Worm (Caenorhabditis elegans) whole organism, young adult: ENCODE measurements around the gene fipr-9.

ENCODE experiments used
- B0035.1 ChIP-seq: sonication (generic microtip); optimal IDR thresholded peaks from 2 replicates; lab custom pipeline; 2016; ENCODE audit warnings: missing genetic modification characterization, mild to moderate bottlenecking, missing compliant biosample characterization, missing genotype, missing genetic modification reagents
- B0261.1 ChIP-seq: sonication (generic microtip); optimal IDR thresholded peaks from 2 replicates; lab custom pipeline; 2016; ENCODE audit warnings: mild to moderate bottlenecking, missing genetic modification characterization, moderate library complexity, missing compliant biosample characterization
- B0336.3 ChIP-seq: fragments of 200-800 bp; sonication (Bioruptor generic); IDR thresholded peaks from 2 replicates; pipeline ENCODE4 v1.3.6; 2022; ENCODE audit warnings: missing genetic modification characterization, missing compliant biosample characterization
- C06A6.2 ChIP-seq: fragments of 200-800 bp; sonication (Bioruptor generic); conservative IDR thresholded peaks from 2 replicates; pipeline ENCODE4 v1.3.6; 2022; ENCODE audit warnings: missing genetic modification characterization, missing compliant biosample characterization
- F22D6.2 ChIP-seq: sonication (generic microtip); optimal IDR thresholded peaks from 2 replicates; lab custom pipeline; 2016; ENCODE audit warnings: mild to moderate bottlenecking, missing genetic modification characterization, missing compliant biosample characterization
- F23B12.7 ChIP-seq: sonication (generic microtip); optimal IDR thresholded peaks from 2 replicates; lab custom pipeline; 2017; ENCODE audit warnings: missing genetic modification characterization, mild to moderate bottlenecking, missing compliant biosample characterization, antibody characterized with exemption, moderate library complexity; ENCODE audit not compliant: insufficient read depth
- F37B4.10 ChIP-seq: fragments of 200-800 bp; sonication (Bioruptor generic); IDR thresholded peaks from 2 replicates; pipeline ENCODE4 v1.3.6; 2022; ENCODE audit warnings: missing genetic modification characterization, missing compliant biosample characterization
- F39B2.1 ChIP-seq: fragments of 200-800 bp; sonication (Bioruptor generic); IDR thresholded peaks from 2 replicates; pipeline ENCODE4 v1.3.6; 2022; ENCODE audit warnings: missing genetic modification reagents, missing genetic modification characterization, missing compliant biosample characterization
- F55B11.4 ChIP-seq: sonication (generic microtip); optimal IDR thresholded peaks from 2 replicates; lab custom pipeline; 2016; ENCODE audit warnings: missing compliant biosample characterization, missing genetic modification characterization, borderline replicate concordance; ENCODE audit not compliant: insufficient read depth
- F57A8.1 ChIP-seq: fragments of 200-800 bp; sonication (Bioruptor generic); optimal IDR thresholded peaks from 2 replicates; lab custom pipeline; 2018; ENCODE audit warnings: mild to moderate bottlenecking, missing genetic modification characterization, moderate library complexity, missing compliant biosample characterization
- F57C9.4 ChIP-seq: sonication (generic microtip); optimal IDR thresholded peaks from 2 replicates; lab custom pipeline; 2017; ENCODE audit warnings: mild to moderate bottlenecking, missing genetic modification characterization, missing compliant biosample characterization
- K12H6.12 ChIP-seq: fragments of 200-800 bp; sonication (Bioruptor generic); optimal IDR thresholded peaks from 2 replicates; lab custom pipeline; 2018; ENCODE audit warnings: mild to moderate bottlenecking, missing genetic modification characterization, missing compliant biosample characterization
- T26A5.8 ChIP-seq: sonication (generic microtip); optimal IDR thresholded peaks from 2 replicates; lab custom pipeline; 2016; ENCODE audit warnings: missing genetic modification characterization, missing compliant biosample characterization
- Y67H2A.10 ChIP-seq: fragments of 200-800 bp; sonication (Bioruptor generic); conservative IDR thresholded peaks from 2 replicates; pipeline ENCODE4 v1.3.6; 2022; ENCODE audit warnings: missing genetic modification reagents, missing genetic modification characterization, missing compliant biosample characterization
- Y95B8A.8 ChIP-seq: fragments of 200-800 bp; sonication (Bioruptor generic); IDR thresholded peaks from 2 replicates; pipeline ENCODE4 v1.3.6; 2022; ENCODE audit warnings: missing genetic modification reagents, missing genetic modification characterization, missing compliant biosample characterization
- ama-1 ChIP-seq, 3 experiments: fragments of 150-350 bp in 1 of 3; sonication (generic microtip) in 2 of 3; optimal IDR thresholded peaks; 2 replicates each; lab custom pipeline; 2014 to 2018; ENCODE audit warnings: missing biosample characterization in 2 of 3, missing genetic modification characterization in 2 of 3, missing genetic modification reagents in 2 of 3
- aptf-2 ChIP-seq: fragments of 200-800 bp; sonication (Bioruptor generic); conservative IDR thresholded peaks from 2 replicates; pipeline ENCODE4 v1.3.6; 2022; ENCODE audit warnings: missing genetic modification reagents, missing genetic modification characterization, missing compliant biosample characterization
- atf-7 ChIP-seq: sonication (generic microtip); optimal IDR thresholded peaks from 2 replicates; lab custom pipeline; 2017; ENCODE audit warnings: mild to moderate bottlenecking, missing genetic modification characterization, missing compliant biosample characterization
- attf-5 ChIP-seq: fragments of 200-800 bp; sonication (Bioruptor generic); optimal IDR thresholded peaks from 2 replicates; lab custom pipeline; 2018; ENCODE audit warnings: mild to moderate bottlenecking, missing genetic modification characterization, missing compliant biosample characterization
- attf-6 ChIP-seq: fragments of 200-800 bp; sonication (Bioruptor generic); IDR thresholded peaks from 2 replicates; pipeline ENCODE4 v1.3.6; 2022; ENCODE audit warnings: missing genetic modification reagents, missing genetic modification characterization, missing compliant biosample characterization
- ccch-3 ChIP-seq: fragments of 200-800 bp; sonication (Bioruptor generic); optimal IDR thresholded peaks from 2 replicates; lab custom pipeline; 2018; ENCODE audit warnings: mild to moderate bottlenecking, missing genetic modification characterization, missing compliant biosample characterization
- cebp-1 ChIP-seq, 2 experiments: fragments of 200-800 bp in 1 of 2; sonication (Bioruptor generic) in 1 of 2; sonication (generic microtip) in 1 of 2; IDR thresholded peaks in 1 of 2; optimal IDR thresholded peaks in 1 of 2; 2 replicates each; pipeline versions ENCODE4 v1.3.6 to Lab custom; 2017 to 2022; ENCODE audit warnings: missing compliant biosample characterization in 2 of 2, missing genetic modification characterization in 2 of 2, mild to moderate bottlenecking in 1 of 2, missing genetic modification reagents in 1 of 2, moderate library complexity in 1 of 2
- ceh-58 ChIP-seq: fragments of 200-800 bp; sonication (Bioruptor generic); IDR thresholded peaks from 2 replicates; pipeline ENCODE4 v1.3.6; 2022; ENCODE audit warnings: missing genetic modification characterization, missing compliant biosample characterization
- ceh-91 ChIP-seq: fragments of 200-800 bp; sonication (Bioruptor generic); IDR thresholded peaks from 2 replicates; pipeline ENCODE4 v1.3.6; 2022; ENCODE audit warnings: missing genetic modification reagents, missing genetic modification characterization, missing compliant biosample characterization
- chd-7 ChIP-seq: sonication (generic microtip); optimal IDR thresholded peaks from 2 replicates; lab custom pipeline; 2016; ENCODE audit warnings: mild to moderate bottlenecking, missing genetic modification characterization, moderate library complexity, missing compliant biosample characterization
- efl-1 ChIP-seq: fragments of 150-350 bp; optimal IDR thresholded peaks from 2 replicates; lab custom pipeline; 2014; ENCODE audit warnings: missing biosample characterization, missing genetic modification reagents, missing genetic modification characterization
- egl-18 ChIP-seq: fragments of 200-800 bp; sonication (Bioruptor generic); IDR thresholded peaks from 2 replicates; pipeline ENCODE4 v1.3.6; 2022; ENCODE audit warnings: missing genetic modification reagents, missing genetic modification characterization, missing compliant biosample characterization
- fkh-3 ChIP-seq: sonication (generic microtip); optimal IDR thresholded peaks from 2 replicates; lab custom pipeline; 2016; ENCODE audit warnings: mild to moderate bottlenecking, missing genetic modification characterization, missing compliant biosample characterization
- him-1 ChIP-seq: sonication (generic microtip); optimal IDR thresholded peaks from 2 replicates; lab custom pipeline; 2016; ENCODE audit warnings: missing genotype, missing genetic modification reagents, missing genetic modification characterization, missing compliant biosample characterization
- hlh-12 ChIP-seq: sonication (generic microtip); optimal IDR thresholded peaks from 2 replicates; lab custom pipeline; 2016; ENCODE audit warnings: missing genetic modification characterization, missing compliant biosample characterization
- hlh-26 ChIP-seq: fragments of 200-800 bp; sonication (Bioruptor generic); conservative IDR thresholded peaks from 2 replicates; pipeline ENCODE4 v1.3.6; 2022; ENCODE audit warnings: missing genetic modification reagents, missing genetic modification characterization, missing compliant biosample characterization
- let-526 ChIP-seq: fragments of 200-800 bp; sonication (Bioruptor generic); IDR thresholded peaks from 2 replicates; pipeline ENCODE4 v1.3.6; 2022; ENCODE audit warnings: missing genetic modification reagents, missing genetic modification characterization, missing compliant biosample characterization
- let-607 ChIP-seq, 2 experiments: fragments of 200-800 bp in 1 of 2; sonication (Bioruptor generic) in 1 of 2; sonication (generic microtip) in 1 of 2; optimal IDR thresholded peaks; 2 replicates each; lab custom pipeline; 2016 to 2018; ENCODE audit warnings: mild to moderate bottlenecking in 2 of 2, missing compliant biosample characterization in 2 of 2, missing genetic modification characterization in 2 of 2, moderate library complexity in 2 of 2, missing genotype in 1 of 2
- lin-26 ChIP-seq: fragments of 200-800 bp; sonication (Bioruptor generic); IDR thresholded peaks from 2 replicates; pipeline ENCODE4 v1.3.6; 2022; ENCODE audit warnings: missing genetic modification reagents, missing genetic modification characterization, missing compliant biosample characterization
- lir-1 ChIP-seq: fragments of 200-800 bp; sonication (Bioruptor generic); conservative IDR thresholded peaks from 2 replicates; pipeline ENCODE4 v1.3.6; 2022; ENCODE audit warnings: missing genetic modification reagents, missing genetic modification characterization, missing compliant biosample characterization
- lsl-1 ChIP-seq: fragments of 200-800 bp; sonication (Bioruptor generic); optimal IDR thresholded peaks from 2 replicates; lab custom pipeline; 2018; ENCODE audit warnings: mild to moderate bottlenecking, missing genetic modification characterization, moderate library complexity, missing compliant biosample characterization
- madf-10 ChIP-seq: sonication (generic microtip); optimal IDR thresholded peaks from 2 replicates; lab custom pipeline; 2016; ENCODE audit warnings: mild to moderate bottlenecking, missing genetic modification characterization, missing compliant biosample characterization
- madf-6 ChIP-seq: fragments of 200-800 bp; sonication (Bioruptor generic); IDR thresholded peaks from 2 replicates; pipeline ENCODE4 v1.3.6; 2022; ENCODE audit warnings: missing genetic modification reagents, missing genetic modification characterization, missing compliant biosample characterization
- mes-4 ChIP-seq: sonication (generic microtip); optimal IDR thresholded peaks from 2 replicates; lab custom pipeline; 2016; ENCODE audit warnings: missing genotype, missing genetic modification characterization, missing compliant biosample characterization
- pbrm-1 ChIP-seq: fragments of 200-800 bp; sonication (Bioruptor generic); IDR thresholded peaks from 2 replicates; pipeline ENCODE4 v1.3.6; 2022; ENCODE audit warnings: missing genetic modification reagents, missing genetic modification characterization, missing compliant biosample characterization
- rcor-1 ChIP-seq: fragments of 200-800 bp; sonication (Bioruptor generic); IDR thresholded peaks from 2 replicates; pipeline ENCODE4 v1.3.6; 2022; ENCODE audit warnings: missing genetic modification reagents, missing genetic modification characterization, missing compliant biosample characterization
- rec-8 ChIP-seq, 2 experiments: sonication (generic microtip); optimal IDR thresholded peaks; 2 replicates each; lab custom pipeline; 2016; ENCODE audit warnings: mild to moderate bottlenecking in 2 of 2, missing genetic modification characterization in 2 of 2, missing genetic modification reagents in 2 of 2, missing genotype in 2 of 2, missing biosample characterization in 1 of 2, missing compliant biosample characterization in 1 of 2, moderate library complexity in 1 of 2
- rpc-1 ChIP-seq, 2 experiments: fragments of 150-350 bp in 1 of 2; sonication (generic microtip) in 1 of 2; optimal IDR thresholded peaks; 2 replicates each; lab custom pipeline; 2014 to 2018; ENCODE audit warnings: missing biosample characterization in 1 of 2, missing genetic modification characterization in 1 of 2, missing genetic modification reagents in 1 of 2, missing genotype in 1 of 2
- somi-1 ChIP-seq: fragments of 200-800 bp; sonication (Bioruptor generic); optimal IDR thresholded peaks from 2 replicates; lab custom pipeline; 2018; ENCODE audit warnings: mild to moderate bottlenecking, missing genetic modification characterization, missing compliant biosample characterization
- sptf-2 ChIP-seq: fragments of 200-800 bp; sonication (Bioruptor generic); optimal IDR thresholded peaks from 2 replicates; lab custom pipeline; 2018; ENCODE audit warnings: mild to moderate bottlenecking, missing genetic modification characterization, missing compliant biosample characterization
- ztf-6 ChIP-seq: fragments of 200-800 bp; sonication (Bioruptor generic); IDR thresholded peaks from 2 replicates; pipeline ENCODE4 v1.3.6; 2022; ENCODE audit warnings: missing genetic modification reagents, missing genetic modification characterization, missing compliant biosample characterization

fipr-9 gene

ce11 chrV:10178166-10178565 lies 43.3 kb upstream of the fipr-9 start (continued):
- TF ChIP-seq lsl-1 (no peak), hlh-26 (GFP tag; lab: Robert Waterston, UW) (no peak), aptf-2 (GFP tag; lab: Robert Waterston, UW) (no peak), mes-4 (no peak), fkh-3 (tag; lab: Kevin White, UChicago) (no peak), F23B12.7 (tag; lab: Kevin White, UChicago) (no peak), Y95B8A.8 (no peak), ztf-6 (GFP tag; lab: Robert Waterston, UW) (no peak), B0035.1 (tag; lab: Kevin White, UChicago) (no peak), sptf-2 (GFP tag; lab: Kevin White, UChicago) (no peak), T26A5.8 (tag; lab: Kevin White, UChicago) (no peak), F37B4.10 (GFP tag; lab: Robert Waterston, UW) (no peak), F22D6.2 (tag; lab: Kevin White, UChicago) (no peak), pbrm-1 (GFP tag; lab: Robert Waterston, UW) (no peak), hlh-12 (tag; lab: Kevin White, UChicago) (no peak), attf-5 (GFP tag; lab: Kevin White, UChicago) (peak; percentile 44), efl-1 (GFP tag; lab: Kevin White, UChicago) (no peak), rcor-1 (GFP tag; lab: Robert Waterston, UW) (no peak), let-607 (tag; optimal IDR thresholded peaks at IDR 0.05; lab: Kevin White, UChicago) (peak in 1 of 2 experiments; percentile 6), B0261.1 (tag; lab: Kevin White, UChicago) (no peak), madf-10 (tag; lab: Kevin White, UChicago) (no peak), chd-7 (tag; lab: Kevin White, UChicago) (no peak), somi-1 (no peak), rpc-1 (optimal IDR thresholded peaks at IDR 0.05; lab: Kevin White, UChicago) (no peak), rpc-1 (tag; optimal IDR thresholded peaks at IDR 0.05; lab: Kevin White, UChicago) (no peak), F57C9.4 (tag; lab: Kevin White, UChicago) (no peak), K12H6.12 (tag; lab: Kevin White, UChicago) (peak; percentile 43), attf-6 (GFP tag; lab: Robert Waterston, UW) (no peak), egl-18 (GFP tag; lab: Robert Waterston, UW) (no peak), lir-1 (GFP tag; lab: Robert Waterston, UW) (no peak), F55B11.4 (no peak)
- TF ChIP-seq, all 124 proteins: peak for 15

ce11 chrV:10179235-10179634 lies 42.2 kb upstream of the fipr-9 start, which contains the start of gene cul-5:
Gene cul-5 (plus strand): TSS chrV:10179535.
- no peak for TF ChIP-seq ccch-3 (GFP tag; lab: Kevin White, UChicago)
- no peak for TF ChIP-seq let-526 (GFP tag; lab: Robert Waterston, UW)
- no peak for TF ChIP-seq ceh-91 (GFP tag; lab: Robert Waterston, UW)
- TF ChIP-seq B0035.1 (tag; lab: Kevin White, UChicago) = no peak
- no peak for TF ChIP-seq Y67H2A.10
- no peak for TF ChIP-seq madf-6 (GFP tag; lab: Robert Waterston, UW)
- no peak for TF ChIP-seq hlh-26 (GFP tag; lab: Robert Waterston, UW)
- TF ChIP-seq C06A6.2 (GFP tag; lab: Robert Waterston, UW) = no peak
- TF ChIP-seq mes-4 = no peak
- TF ChIP-seq, all 124 proteins: peak for 0

ce11 chrV:10182984-10183383 lies 38.5 kb upstream of the fipr-9 start, which contains the start of gene ZK856.4:
Gene ZK856.4 (plus strand): TSS chrV:10183284.
- TF ChIP-seq F57C9.4 (tag; lab: Kevin White, UChicago) = no peak
- TF ChIP-seq F57A8.1 (GFP tag; lab: Kevin White, UChicago) = no peak
- no peak for TF ChIP-seq lin-26 (GFP tag; lab: Robert Waterston, UW)
- no peak for TF ChIP-seq F39B2.1 (GFP tag; lab: Robert Waterston, UW)
- TF ChIP-seq him-1 (tag; lab: Kevin White, UChicago) = no peak
- TF ChIP-seq atf-7 = no peak
- TF ChIP-seq ceh-58 (GFP tag; lab: Robert Waterston, UW) = no peak
- TF ChIP-seq cebp-1 (GFP tag; IDR thresholded peaks at IDR 0.05; lab: Robert Waterston, UW) = no peak
- TF ChIP-seq cebp-1 (tag; optimal IDR thresholded peaks at IDR 0.05; lab: Kevin White, UChicago) = no peak
- no peak for TF ChIP-seq rec-8 (tag; optimal IDR thresholded peaks at IDR 0.05; lab: Kevin White, UChicago)
- no peak for TF ChIP-seq B0336.3 (GFP tag; lab: Robert Waterston, UW)
- TF ChIP-seq ama-1 (optimal IDR thresholded peaks at IDR 0.05; lab: Kevin White, UChicago) = no peak
- TF ChIP-seq ama-1 (GFP tag; optimal IDR thresholded peaks at IDR 0.05; lab: Kevin White, UChicago) = no peak
